Worm (Caenorhabditis elegans) whole organism, early embryonic: Measurements from ENCODE around the gene arf-5.

Source experiments
- ama-1 ChIP-seq: fragments of 150-350 bp; optimal IDR thresholded peaks from 2 replicates; lab custom pipeline; 2014
- ceh-13 ChIP-seq: fragments of 200-800 bp; sonication (Bioruptor generic); optimal IDR thresholded peaks from 2 replicates; lab custom pipeline; 2018; ENCODE audit warnings: mild to moderate bottlenecking, missing genetic modification characterization, missing compliant biosample characterization
- ceh-36 ChIP-seq: sonication (generic microtip); optimal IDR thresholded peaks from 2 replicates; lab custom pipeline; 2016; ENCODE audit warnings: missing genetic modification characterization, inconsistent platforms, missing compliant biosample characterization
- ets-7 ChIP-seq: sonication (generic microtip); optimal IDR thresholded peaks from 2 replicates; lab custom pipeline; 2016; ENCODE audit warnings: missing genotype, missing genetic modification characterization, missing compliant biosample characterization
- flt-1 ChIP-seq: fragments of 200-800 bp; sonication (Bioruptor generic); IDR thresholded peaks from 2 replicates; pipeline ENCODE4 v1.3.6; 2022; ENCODE audit warnings: missing genetic modification characterization, missing compliant biosample characterization
- hmbx-1 ChIP-seq: sonication (generic microtip); optimal IDR thresholded peaks from 2 replicates; lab custom pipeline; 2016; ENCODE audit warnings: mild to moderate bottlenecking, missing genetic modification characterization, missing compliant biosample characterization
- pes-1 ChIP-seq: fragments of 200-800 bp; sonication (Bioruptor generic); IDR thresholded peaks from 2 replicates; pipeline ENCODE4 v1.3.6; 2022; ENCODE audit warnings: missing genetic modification reagents, missing genetic modification characterization, missing compliant biosample characterization
- scrt-1 ChIP-seq: fragments of 200-800 bp; sonication (Bioruptor generic); IDR thresholded peaks from 2 replicates; pipeline ENCODE4 v1.3.6; 2022; ENCODE audit warnings: missing genetic modification characterization, missing compliant biosample characterization
- tbx-37 ChIP-seq: fragments of 200-800 bp; sonication (Bioruptor generic); conservative IDR thresholded peaks from 2 replicates; pipeline ENCODE4 v1.3.6; 2022; ENCODE audit warnings: missing genetic modification reagents, missing genetic modification characterization, missing compliant biosample characterization
- tra-4 ChIP-seq: sonication (generic microtip); optimal IDR thresholded peaks from 2 replicates; lab custom pipeline; 2017; ENCODE audit warnings: missing genetic modification characterization, missing compliant biosample characterization

DNA sequence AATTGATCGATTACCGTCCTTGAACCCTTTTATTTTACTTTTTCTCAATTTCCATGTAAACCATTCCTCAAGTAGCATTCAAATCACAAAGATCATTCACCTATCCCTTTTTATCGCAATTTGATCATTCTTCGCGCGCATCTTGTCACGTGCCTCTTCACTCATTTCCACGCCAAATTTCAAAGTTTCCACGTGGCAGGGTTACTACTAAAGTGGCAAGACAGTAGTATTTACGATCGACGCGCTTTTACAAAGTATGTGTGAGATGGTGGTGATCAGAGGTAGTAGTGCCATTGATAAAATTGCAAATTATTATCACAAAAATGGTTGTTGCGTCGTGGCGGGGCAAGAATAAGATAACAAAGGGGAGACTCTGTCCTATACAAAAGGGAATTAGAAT lies 46.0 kb downstream of the arf-5 start:
- TF ChIP-seq ama-1 (lab: Kevin White, UChicago) (no peak), hmbx-1 (tag; lab: Kevin White, UChicago) (no peak), scrt-1 (no peak), ceh-36 (tag; lab: Kevin White, UChicago) (no peak), ets-7 (tag; lab: Kevin White, UChicago) (no peak), pes-1 (GFP tag; lab: Robert Waterston, UW) (no peak), ceh-13 (GFP tag; lab: Kevin White, UChicago) (no peak), tbx-37 (GFP tag; lab: Robert Waterston, UW) (no peak), flt-1 (GFP tag; lab: Robert Waterston, UW) (no peak), tra-4 (tag; lab: Kevin White, UChicago) (no peak)
